Worm (Caenorhabditis elegans): ENCODE data around the gene malt-1.

ce11 chrII:6975725-6976124 is 24.6 kb upstream of the malt-1 start:
- TF ChIP-seq ceh-16 (tag; optimal IDR thresholded peaks at IDR 0.05) (no peak), lin-39 (tag; optimal IDR thresholded peaks at IDR 0.05) (no peak)
